Fruit fly (Drosophila melanogaster) whole organism, embryonic: ENCODE data around the gene CG33108.
A peak's percentile ranks its signal among the peaks of the same experiment; 100 is the strongest.

Experiments used
- BEAF-32 ChIP-seq: fragments of 200-800 bp; sonication (Bioruptor generic); optimal IDR thresholded peaks from 3 replicates; lab custom pipeline; 2017; ENCODE audit warnings: missing biosample characterization, missing genetic modification characterization, mild to moderate bottlenecking, moderate library complexity, missing genetic modification reagents
- Bteb2 ChIP-seq: fragments of 200-800 bp; sonication (Bioruptor generic); optimal IDR thresholded peaks from 2 replicates; lab custom pipeline; 2016; ENCODE audit warnings: missing biosample characterization, missing genetic modification characterization
- CG10147 ChIP-seq: fragments of 200-800 bp; sonication (Bioruptor generic); optimal IDR thresholded peaks from 2 replicates; lab custom pipeline; 2019; ENCODE audit warnings: missing biosample characterization, mild to moderate bottlenecking, missing genetic modification characterization, moderate library complexity
- CG10654 ChIP-seq: fragments of 200-800 bp; sonication (Bioruptor generic); optimal IDR thresholded peaks from 2 replicates; lab custom pipeline; 2016; ENCODE audit warnings: missing biosample characterization, missing genetic modification characterization
- CG11247 ChIP-seq: fragments of 200-800 bp; sonication (Bioruptor generic); IDR thresholded peaks from 2 replicates; pipeline ENCODE4 v1.3.6; 2022; ENCODE audit warnings: missing biosample characterization, missing genetic modification characterization
- CG11504 ChIP-seq: fragments of 200-800 bp; sonication (Bioruptor generic); optimal IDR thresholded peaks from 3 replicates; lab custom pipeline; 2019; ENCODE audit warnings: missing biosample characterization, mild to moderate bottlenecking, missing genetic modification characterization, moderate library complexity
- CG11696 ChIP-seq: fragments of 200-800 bp; sonication (Bioruptor generic); IDR thresholded peaks from 2 replicates; pipeline ENCODE4 v1.3.6; 2022; ENCODE audit warnings: missing biosample characterization, missing genetic modification characterization
- CG12071 ChIP-seq: fragments of 200-800 bp; sonication (Bioruptor generic); optimal IDR thresholded peaks from 3 replicates; lab custom pipeline; 2018; ENCODE audit warnings: missing biosample characterization, mild to moderate bottlenecking, missing genetic modification characterization
- CG14014 ChIP-seq: fragments of 200-800 bp; sonication (Bioruptor generic); IDR thresholded peaks from 2 replicates; pipeline ENCODE4 v1.3.6; 2022; ENCODE audit warnings: missing biosample characterization, missing genetic modification characterization
- CG15479 ChIP-seq: fragments of 200-800 bp; sonication (Bioruptor generic); optimal IDR thresholded peaks from 3 replicates; lab custom pipeline; 2019; ENCODE audit warnings: missing biosample characterization, mild to moderate bottlenecking, missing genetic modification characterization, moderate library complexity
- CG1602 ChIP-seq: fragments of 200-800 bp; sonication (Bioruptor generic); optimal IDR thresholded peaks from 3 replicates; lab custom pipeline; 2016; ENCODE audit warnings: missing biosample characterization, missing genetic modification characterization
- CG1603 ChIP-seq: fragments of 200-800 bp; sonication (Bioruptor generic); optimal IDR thresholded peaks from 2 replicates; lab custom pipeline; 2019; ENCODE audit warnings: missing biosample characterization, mild to moderate bottlenecking, missing genetic modification characterization, moderate library complexity
- CG1647 ChIP-seq: fragments of 200-800 bp; sonication (Bioruptor generic); optimal IDR thresholded peaks from 3 replicates; lab custom pipeline; 2016; ENCODE audit warnings: missing biosample characterization, missing genetic modification characterization
- CG16779 ChIP-seq: fragments of 200-800 bp; sonication (Bioruptor generic); IDR thresholded peaks from 2 replicates; pipeline ENCODE4 v1.3.6; 2022; ENCODE audit warnings: missing biosample characterization, missing genetic modification characterization
- CG17912 ChIP-seq: fragments of 200-800 bp; sonication (Bioruptor generic); optimal IDR thresholded peaks from 2 replicates; lab custom pipeline; 2018; ENCODE audit warnings: missing biosample characterization, mild to moderate bottlenecking, missing genetic modification characterization
- CG2129 ChIP-seq: fragments of 200-800 bp; sonication (Bioruptor generic); IDR thresholded peaks from 2 replicates; pipeline ENCODE4 v1.3.6; 2022; ENCODE audit warnings: missing biosample characterization, missing genetic modification characterization; ENCODE audit not compliant: partially characterized antibody
- CG30020 ChIP-seq: fragments of 200-800 bp; optimal IDR thresholded peaks from 2 replicates; lab custom pipeline; 2019; ENCODE audit warnings: missing biosample characterization, mild to moderate bottlenecking, missing genetic modification characterization, moderate library complexity
- CG31224 ChIP-seq: fragments of 200-800 bp; sonication (Bioruptor generic); IDR thresholded peaks from 2 replicates; pipeline ENCODE4 v1.3.6; 2022; ENCODE audit warnings: missing biosample characterization, missing genetic modification characterization
- CG3163 ChIP-seq: fragments of 200-800 bp; sonication (Bioruptor generic); optimal IDR thresholded peaks from 3 replicates; lab custom pipeline; 2016; ENCODE audit warnings: missing biosample characterization, missing genetic modification characterization
- CG3281 ChIP-seq: fragments of 200-800 bp; sonication (Bioruptor generic); optimal IDR thresholded peaks from 3 replicates; lab custom pipeline; 2017; ENCODE audit warnings: missing biosample characterization, mild to moderate bottlenecking, missing genetic modification characterization
- CG4404 ChIP-seq: fragments of 200-800 bp; sonication (Bioruptor generic); IDR thresholded peaks from 2 replicates; pipeline ENCODE4 v1.3.6; 2022; ENCODE audit warnings: missing biosample characterization, missing genetic modification characterization
- CG4617 ChIP-seq: fragments of 200-800 bp; sonication (Bioruptor generic); optimal IDR thresholded peaks from 3 replicates; lab custom pipeline; 2016; ENCODE audit warnings: missing biosample characterization, missing genetic modification characterization, borderline replicate concordance
- CG5180 ChIP-seq: fragments of 200-800 bp; sonication (Bioruptor generic); optimal IDR thresholded peaks from 3 replicates; lab custom pipeline; 2017; ENCODE audit warnings: missing biosample characterization, missing genetic modification characterization, mild to moderate bottlenecking, moderate library complexity, missing genetic modification reagents
- CG6683 ChIP-seq: fragments of 200-800 bp; sonication (Bioruptor generic); optimal IDR thresholded peaks from 2 replicates; lab custom pipeline; 2017; ENCODE audit warnings: missing biosample characterization, mild to moderate bottlenecking, missing genetic modification characterization, missing genetic modification reagents
- Doc3 ChIP-seq: fragments of 200-800 bp; sonication (Bioruptor generic); IDR thresholded peaks from 3 replicates; pipeline ENCODE4 v1.3.6; 2022; ENCODE audit warnings: missing biosample characterization, missing genetic modification characterization; ENCODE audit not compliant: partially characterized antibody
- Hsf ChIP-seq: fragments of 200-800 bp; sonication (Bioruptor generic); optimal IDR thresholded peaks from 3 replicates; lab custom pipeline; 2016; ENCODE audit warnings: missing biosample characterization, missing genetic modification characterization
- MBD-R2 ChIP-seq: fragments of 200-800 bp; sonication (Bioruptor generic); IDR thresholded peaks from 2 replicates; pipeline ENCODE4 v1.3.6; 2022; ENCODE audit warnings: missing biosample characterization, missing genetic modification characterization
- Mrtf ChIP-seq: fragments of 200-800 bp; sonication (Bioruptor generic); IDR thresholded peaks from 3 replicates; pipeline ENCODE4 v1.3.6; 2022; ENCODE audit warnings: missing biosample characterization, missing genetic modification characterization
- Oli ChIP-seq: fragments of 200-800 bp; sonication (Bioruptor generic); optimal IDR thresholded peaks from 2 replicates; lab custom pipeline; 2018; ENCODE audit warnings: missing biosample characterization, mild to moderate bottlenecking, missing genetic modification characterization, moderate library complexity
- Optix ChIP-seq: fragments of 200-800 bp; sonication (Bioruptor generic); IDR thresholded peaks from 3 replicates; pipeline ENCODE4 v1.3.6; 2022; ENCODE audit warnings: missing biosample characterization, missing genetic modification characterization
- Poxn ChIP-seq: fragments of 200-800 bp; sonication (Bioruptor generic); IDR thresholded peaks from 2 replicates; pipeline ENCODE4 v1.3.6; 2022; ENCODE audit warnings: missing biosample characterization, missing genetic modification characterization
- Six4 ChIP-seq: fragments of 200-800 bp; sonication (Bioruptor generic); optimal IDR thresholded peaks from 2 replicates; lab custom pipeline; 2016; ENCODE audit warnings: missing biosample characterization, missing genetic modification characterization
- Vsx1 ChIP-seq: fragments of 200-800 bp; sonication (Bioruptor generic); optimal IDR thresholded peaks from 2 replicates; lab custom pipeline; 2017; ENCODE audit warnings: missing biosample characterization, mild to moderate bottlenecking, missing genetic modification characterization, missing genetic modification reagents
- ac ChIP-seq: fragments of 200-800 bp; sonication (Bioruptor generic); optimal IDR thresholded peaks from 3 replicates; lab custom pipeline; 2017; ENCODE audit warnings: missing biosample characterization, mild to moderate bottlenecking, missing genetic modification characterization
- crp ChIP-seq, 2 experiments: fragments of 200-800 bp; sonication (Bioruptor generic); optimal IDR thresholded peaks; 2 replicates in 1 of 2; 3 replicates in 1 of 2; lab custom pipeline; 2017; ENCODE audit warnings: missing biosample characterization in 2 of 2, missing genetic modification characterization in 2 of 2, mild to moderate bottlenecking in 1 of 2, moderate library complexity in 1 of 2
- ewg ChIP-seq: fragments of 200-800 bp; sonication (Bioruptor generic); optimal IDR thresholded peaks from 3 replicates; lab custom pipeline; 2017; ENCODE audit warnings: mild to moderate bottlenecking, missing biosample characterization, missing genetic modification reagents, missing genetic modification characterization
- exex ChIP-seq: fragments of 200-800 bp; sonication (Bioruptor generic); optimal IDR thresholded peaks from 4 replicates; lab custom pipeline; 2018; ENCODE audit warnings: missing biosample characterization, mild to moderate bottlenecking, missing genetic modification characterization, moderate library complexity
- gce ChIP-seq: fragments of 200-800 bp; sonication (Bioruptor generic); IDR thresholded peaks from 3 replicates; pipeline ENCODE4 v1.3.6; 2022; ENCODE audit warnings: missing biosample characterization, missing genetic modification characterization
- ham ChIP-seq: fragments of 200-800 bp; sonication (Bioruptor generic); IDR thresholded peaks from 2 replicates; pipeline ENCODE4 v1.3.6; 2022; ENCODE audit warnings: missing biosample characterization, missing genetic modification characterization
- hkb ChIP-seq, 2 experiments: fragments of 200-800 bp in 1 of 2; fragments of >200 bp in 1 of 2; sonication (Bioruptor generic) in 1 of 2; IDR thresholded peaks in 1 of 2; optimal IDR thresholded peaks in 1 of 2; 2 replicates each; pipeline versions ENCODE4 v1.3.6 to Lab custom; 2017 to 2022; ENCODE audit warnings: missing biosample characterization in 1 of 2, missing genetic modification characterization in 1 of 2
- knrl ChIP-seq: fragments of 200-800 bp; sonication (Bioruptor generic); IDR thresholded peaks from 3 replicates; pipeline ENCODE4 v1.3.6; 2022; ENCODE audit warnings: missing biosample characterization, missing genetic modification characterization; ENCODE audit not compliant: partially characterized antibody
- odd ChIP-seq: fragments of 200-800 bp; sonication (Bioruptor generic); optimal IDR thresholded peaks from 2 replicates; lab custom pipeline; 2017; ENCODE audit warnings: missing biosample characterization, mild to moderate bottlenecking, missing genetic modification characterization
- pnt ChIP-seq: fragments of 200-800 bp; sonication (Bioruptor generic); optimal IDR thresholded peaks from 3 replicates; lab custom pipeline; 2016; ENCODE audit warnings: missing biosample characterization, missing genetic modification characterization
- sima ChIP-seq: fragments of 200-800 bp; sonication (Bioruptor generic); optimal IDR thresholded peaks from 2 replicates; lab custom pipeline; 2016; ENCODE audit warnings: missing biosample characterization, missing genetic modification characterization
- so ChIP-seq: fragments of 200-800 bp; sonication (Bioruptor generic); IDR thresholded peaks from 3 replicates; pipeline ENCODE4 v1.3.6; 2022; ENCODE audit warnings: missing biosample characterization, missing genetic modification characterization
- tio ChIP-seq: fragments of 200-800 bp; sonication (Bioruptor generic); optimal IDR thresholded peaks from 2 replicates; lab custom pipeline; 2017; ENCODE audit warnings: missing biosample characterization, missing genetic modification characterization, inconsistent platforms
- twi ChIP-seq: fragments of 200-800 bp; optimal IDR thresholded peaks from 2 replicates; lab custom pipeline; 2019; ENCODE audit warnings: missing biosample characterization, mild to moderate bottlenecking, missing genetic modification characterization, moderate library complexity
- zen ChIP-seq: fragments of 200-800 bp; sonication (Bioruptor generic); optimal IDR thresholded peaks from 3 replicates; lab custom pipeline; 2018; ENCODE audit warnings: missing biosample characterization, mild to moderate bottlenecking, missing genetic modification characterization, moderate library complexity
- zf30C ChIP-seq: fragments of 200-800 bp; sonication (Bioruptor generic); optimal IDR thresholded peaks from 3 replicates; lab custom pipeline; 2018; ENCODE audit warnings: missing biosample characterization, mild to moderate bottlenecking, missing genetic modification characterization

The CG33108 gene

DNA sequence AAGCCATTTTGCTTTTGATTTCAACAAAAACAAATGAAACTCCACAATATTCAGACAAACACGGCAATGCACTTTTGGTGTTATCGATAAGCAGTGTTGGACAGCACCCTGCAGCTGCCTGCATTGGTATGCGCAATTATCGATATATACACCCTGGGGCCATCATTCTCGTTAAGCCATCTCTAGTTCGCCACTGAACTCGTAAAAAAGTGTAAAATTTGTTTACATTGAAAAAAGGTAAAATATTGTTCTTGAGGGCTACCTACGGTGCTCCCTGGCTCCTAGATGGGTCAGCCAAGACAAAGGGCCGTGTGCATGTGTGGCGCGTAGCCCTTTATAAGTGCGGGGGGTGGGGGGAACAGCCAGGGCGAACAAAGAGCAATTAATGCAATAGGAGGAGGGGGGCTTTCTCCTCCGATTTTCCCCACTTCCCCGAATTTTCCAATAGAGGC is 9.0 kb upstream of the CG33108 start, which contains the start of the genes CG13603 and CG5902 (continued):
- peak; percentile 59 for TF ChIP-seq Hsf (GFP tag; lab: Kevin White, UChicago)
- no peak for TF ChIP-seq CG16779 (GFP tag; lab: Robert Waterston, UW)
- TF ChIP-seq Optix (GFP tag; lab: Robert Waterston, UW) = no peak
- TF ChIP-seq tio (GFP tag; lab: Kevin White, UChicago) = no peak
- peak; percentile 16 for TF ChIP-seq CG10654 (GFP tag; lab: Kevin White, UChicago)
- TF ChIP-seq BEAF-32 (GFP tag; lab: Kevin White, UChicago) = peak; percentile 84
- no peak for TF ChIP-seq zf30C
- TF ChIP-seq CG14014 = peak; percentile 13; the same call in 1 of the 2 replicates
- TF ChIP-seq ham (GFP tag; lab: Robert Waterston, UW) = no peak
- no peak for TF ChIP-seq CG11696 (GFP tag; lab: Robert Waterston, UW)
- TF ChIP-seq CG31224 (GFP tag; lab: Robert Waterston, UW) = no peak
- peak; percentile 63 for TF ChIP-seq ewg
- peak; percentile 52; the same call in 1 of the 2 replicates for TF ChIP-seq CG2129
- peak; percentile 82 for TF ChIP-seq Vsx1
- TF ChIP-seq CG1647 (GFP tag; lab: Kevin White, UChicago) = no peak
- TF ChIP-seq twi (tag; lab: Kevin White, UChicago) = no peak
- TF ChIP-seq CG3281 (GFP tag; lab: Kevin White, UChicago) = no peak
- peak; percentile 25 for TF ChIP-seq odd (GFP tag; lab: Kevin White, UChicago)
- no peak for TF ChIP-seq CG5180 (GFP tag; lab: Kevin White, UChicago)
- TF ChIP-seq exex (tag; lab: Kevin White, UChicago) = no peak
- no peak for TF ChIP-seq CG10147 (GFP tag; lab: Kevin White, UChicago)
- 0 out of 2 replicates have a peak, but pooled peaks have one; percentile 22 for TF ChIP-seq CG11247 (GFP tag; lab: Robert Waterston, UW)
- TF ChIP-seq gce (GFP tag; lab: Robert Waterston, UW) = 0 out of 3 replicates have a peak, but pooled peaks have one; percentile 9
- TF ChIP-seq CG3163 (GFP tag; lab: Kevin White, UChicago) = peak; percentile 10
- TF ChIP-seq CG1603 (tag; lab: Kevin White, UChicago) = peak; percentile 76
- TF ChIP-seq pnt (GFP tag; lab: Kevin White, UChicago) = no peak
- peak; percentile 29 for TF ChIP-seq Bteb2 (GFP tag; lab: Kevin White, UChicago)
- TF ChIP-seq Oli = no peak
- TF ChIP-seq CG17912 (GFP tag; lab: Kevin White, UChicago) = no peak
- TF ChIP-seq CG12071 (GFP tag; lab: Kevin White, UChicago) = no peak
- peak; percentile 82 for TF ChIP-seq knrl (GFP tag; lab: Robert Waterston, UW)
- peak in 1 of 2 experiments; percentile 8 for TF ChIP-seq crp (GFP tag; optimal IDR thresholded peaks at IDR 0.05; lab: Kevin White, UChicago)
- no peak for TF ChIP-seq Poxn
- TF ChIP-seq CG1602 = no peak
- TF ChIP-seq ac (GFP tag; lab: Kevin White, UChicago) = no peak
- peak; percentile 93 for TF ChIP-seq MBD-R2 (GFP tag; lab: Robert Waterston, UW)
- no peak for TF ChIP-seq Six4 (GFP tag; lab: Kevin White, UChicago)
- no peak for TF ChIP-seq CG11504 (tag; lab: Kevin White, UChicago)
- TF ChIP-seq Doc3 (GFP tag; lab: Robert Waterston, UW) = peak; percentile 66
- TF ChIP-seq Mrtf = no peak
- no peak for TF ChIP-seq hkb (optimal IDR thresholded peaks at IDR 0.05; lab: Kevin White, UChicago)
- 0 out of 2 replicates have a peak, but pooled peaks have one; percentile 38 for TF ChIP-seq hkb (GFP tag; IDR thresholded peaks at IDR 0.05; lab: Robert Waterston, UW)
- no peak for TF ChIP-seq so (GFP tag; lab: Robert Waterston, UW)
- peak; percentile 44 for TF ChIP-seq zen (tag; lab: Kevin White, UChicago)
- TF ChIP-seq CG30020 = peak; percentile 40
- TF ChIP-seq CG15479 = no peak
- no peak; the same call in 1 of the 2 replicates for TF ChIP-seq CG4404 (GFP tag; lab: Robert Waterston, UW)
- TF ChIP-seq CG4617 (GFP tag; lab: Kevin White, UChicago) = peak; percentile 97
- no peak for TF ChIP-seq sima (GFP tag; lab: Kevin White, UChicago)
- TF ChIP-seq CG6683 (GFP tag; lab: Kevin White, UChicago) = peak; percentile 14
